Fruit fly (Drosophila melanogaster) whole organism, adult: ENCODE data around the gene PIG-H.

Source experiments
- CG11617 ChIP-seq: fragments of 200-800 bp; sonication (Bioruptor generic); optimal IDR thresholded peaks from 2 replicates; lab custom pipeline; 2017; ENCODE audit warnings: mild to moderate bottlenecking, missing biosample characterization, missing genetic modification reagents, missing genetic modification characterization
- CG12768 ChIP-seq: fragments of 200-800 bp; sonication (Bioruptor generic); optimal IDR thresholded peaks from 2 replicates; lab custom pipeline; 2017; ENCODE audit warnings: missing biosample characterization, missing genetic modification characterization, mild to moderate bottlenecking, moderate library complexity, missing genetic modification reagents
- CG14711 ChIP-seq: fragments of 200-800 bp; sonication (Bioruptor generic); optimal IDR thresholded peaks from 2 replicates; lab custom pipeline; 2018; ENCODE audit warnings: missing biosample characterization, mild to moderate bottlenecking, missing genetic modification characterization, moderate library complexity
- CG1620 ChIP-seq: fragments of 200-800 bp; sonication (Bioruptor generic); optimal IDR thresholded peaks from 2 replicates; lab custom pipeline; 2016; ENCODE audit warnings: missing biosample characterization, missing genetic modification characterization
- CG33017 ChIP-seq: fragments of 200-800 bp; sonication (Bioruptor generic); optimal IDR thresholded peaks from 2 replicates; lab custom pipeline; 2018; ENCODE audit warnings: missing biosample characterization, mild to moderate bottlenecking, missing genetic modification characterization, moderate library complexity
- CG5204 ChIP-seq: fragments of 200-800 bp; sonication (Bioruptor generic); optimal IDR thresholded peaks from 2 replicates; lab custom pipeline; 2016; ENCODE audit warnings: missing biosample characterization, missing genetic modification characterization
- CG7045 ChIP-seq: fragments of 200-800 bp; sonication (Bioruptor generic); optimal IDR thresholded peaks from 2 replicates; lab custom pipeline; 2017; ENCODE audit warnings: missing biosample characterization, mild to moderate bottlenecking, missing genetic modification characterization
- CG7101 ChIP-seq: fragments of 200-800 bp; sonication (Bioruptor generic); optimal IDR thresholded peaks from 2 replicates; lab custom pipeline; 2018; ENCODE audit warnings: missing biosample characterization, mild to moderate bottlenecking, missing genetic modification characterization, moderate library complexity
- Clk ChIP-seq: fragments of 200-800 bp; sonication (Bioruptor generic); optimal IDR thresholded peaks from 2 replicates; lab custom pipeline; 2017; ENCODE audit warnings: missing biosample characterization, missing genetic modification characterization
- Crg-1 ChIP-seq: fragments of 200-800 bp; sonication (Bioruptor generic); optimal IDR thresholded peaks from 2 replicates; lab custom pipeline; 2016; ENCODE audit warnings: missing biosample characterization, missing genetic modification characterization
- Hr96 ChIP-seq: fragments of 200-800 bp; sonication (Bioruptor generic); optimal IDR thresholded peaks from 2 replicates; lab custom pipeline; 2016; ENCODE audit warnings: missing biosample characterization, missing genetic modification characterization
- Mnt ChIP-seq: fragments of 200-800 bp; sonication (Bioruptor generic); optimal IDR thresholded peaks from 2 replicates; lab custom pipeline; 2016; ENCODE audit warnings: missing biosample characterization, mild to moderate bottlenecking, missing genetic modification characterization
- bab1 ChIP-seq: fragments of 200-800 bp; sonication (Bioruptor generic); optimal IDR thresholded peaks from 3 replicates; lab custom pipeline; 2019; ENCODE audit warnings: missing biosample characterization, mild to moderate bottlenecking, missing genetic modification characterization, moderate library complexity
- cic ChIP-seq: fragments of 200-800 bp; sonication (Bioruptor generic); optimal IDR thresholded peaks from 2 replicates; lab custom pipeline; 2017; ENCODE audit warnings: missing biosample characterization, mild to moderate bottlenecking, missing genetic modification characterization, moderate library complexity
- cnc ChIP-seq, 2 experiments: fragments of >200 bp; optimal IDR thresholded peaks; 2 replicates each; lab custom pipeline; 2017
- kay ChIP-seq: fragments of 200-800 bp; sonication (Bioruptor generic); peaks from one replicate; lab custom pipeline; 2016; ENCODE audit warnings: missing biosample characterization, missing genetic modification characterization, borderline replicate concordance
- ovo ChIP-seq: fragments of 200-800 bp; sonication (Bioruptor generic); optimal IDR thresholded peaks from 2 replicates; lab custom pipeline; 2016; ENCODE audit warnings: missing biosample characterization, missing genetic modification characterization
- pad ChIP-seq: fragments of 200-800 bp; sonication (Bioruptor generic); optimal IDR thresholded peaks from 3 replicates; lab custom pipeline; 2017; ENCODE audit warnings: missing biosample characterization, missing genetic modification characterization, mild to moderate bottlenecking, moderate library complexity, missing genetic modification reagents
- tj ChIP-seq: fragments of 200-800 bp; sonication (Bioruptor generic); optimal IDR thresholded peaks from 3 replicates; lab custom pipeline; 2017; ENCODE audit warnings: missing biosample characterization, mild to moderate bottlenecking, missing genetic modification characterization, moderate library complexity
- toe ChIP-seq: fragments of 200-800 bp; sonication (Bioruptor generic); optimal IDR thresholded peaks from 2 replicates; lab custom pipeline; 2016; ENCODE audit warnings: missing biosample characterization, missing genetic modification characterization

Gene PIG-H

dm6 chr3R:8030151-8030899, 30.7 kb downstream of the PIG-H start, which contains the start of the genes CG10903 and CG2747:
CG10903 (plus strand) TSS chr3R:8030411.
CG2747 (minus strand) TSS chr3R:8030790.
- TF ChIP-seq CG7045 (no peak), kay (GFP tag; lab: Kevin White, UChicago) (peak; percentile 95), ovo (GFP tag; lab: Kevin White, UChicago) (peak; percentile 64), CG7101 (tag; lab: Kevin White, UChicago) (no peak), Mnt (GFP tag; lab: Kevin White, UChicago) (peak; percentile 99), CG33017 (tag; lab: Kevin White, UChicago) (no peak), cic (GFP tag; lab: Kevin White, UChicago) (peak; percentile 62), Crg-1 (GFP tag; lab: Kevin White, UChicago) (peak; percentile 22), Clk (no peak), CG1620 (GFP tag; lab: Kevin White, UChicago) (peak; percentile 2), cnc (optimal IDR thresholded peaks at IDR 0.05; lab: Kevin White, UChicago) (no peak), tj (GFP tag; lab: Kevin White, UChicago) (peak; percentile 60), bab1 (GFP tag; lab: Kevin White, UChicago) (peak; percentile 56), pad (peak; percentile 15), Hr96 (GFP tag; lab: Kevin White, UChicago) (no peak), CG5204 (GFP tag; lab: Kevin White, UChicago) (no peak), CG11617 (GFP tag; lab: Kevin White, UChicago) (peak; percentile 65), CG12768 (GFP tag; lab: Kevin White, UChicago) (no peak), toe (GFP tag; lab: Kevin White, UChicago) (peak; percentile 13), CG14711 (tag; lab: Kevin White, UChicago) (peak; percentile 2)

dm6 chr3R:8032923-8033478, 33.4 kb downstream of the PIG-H start, which contains the start of the genes CG11035 and unc-45:
CG11035 (minus strand) TSS chr3R:8033009.
unc-45 (plus strand) TSS chr3R:8033301.
- TF ChIP-seq CG1620 (GFP tag; lab: Kevin White, UChicago), result peak; percentile 14
- TF ChIP-seq CG7045, result peak; percentile 51
- peak; percentile 33 for TF ChIP-seq CG7101 (tag; lab: Kevin White, UChicago)
- TF ChIP-seq kay (GFP tag; lab: Kevin White, UChicago), result peak; percentile 98
- peak; percentile 63 for TF ChIP-seq CG11617 (GFP tag; lab: Kevin White, UChicago)
- peak; percentile 53 for TF ChIP-seq CG14711 (tag; lab: Kevin White, UChicago)
- peak; percentile 18 for TF ChIP-seq pad
- peak; percentile 79 for TF ChIP-seq toe (GFP tag; lab: Kevin White, UChicago)
- no peak for TF ChIP-seq Hr96 (GFP tag; lab: Kevin White, UChicago)
- TF ChIP-seq CG12768 (GFP tag; lab: Kevin White, UChicago), result no peak
- TF ChIP-seq ovo (GFP tag; lab: Kevin White, UChicago), result no peak
- peak; percentile 28 for TF ChIP-seq Crg-1 (GFP tag; lab: Kevin White, UChicago)
- TF ChIP-seq CG5204 (GFP tag; lab: Kevin White, UChicago), result no peak
- peak; percentile 10 for TF ChIP-seq cic (GFP tag; lab: Kevin White, UChicago)
- no peak for TF ChIP-seq cnc (optimal IDR thresholded peaks at IDR 0.05; lab: Kevin White, UChicago)
- TF ChIP-seq tj (GFP tag; lab: Kevin White, UChicago), result peak; percentile 64
- TF ChIP-seq bab1 (GFP tag; lab: Kevin White, UChicago), result peak; percentile 70
- peak; percentile 29 for TF ChIP-seq CG33017 (tag; lab: Kevin White, UChicago)
- TF ChIP-seq Mnt (GFP tag; lab: Kevin White, UChicago), result peak; percentile 62
- no peak for TF ChIP-seq Clk

- TF ChIP-seq CG33017 (tag; lab: Kevin White, UChicago) (no peak), Hr96 (GFP tag; lab: Kevin White, UChicago) (no peak), Clk (no peak), CG5204 (GFP tag; lab: Kevin White, UChicago) (no peak), tj (GFP tag; lab: Kevin White, UChicago) (no peak), CG7101 (tag; lab: Kevin White, UChicago) (no peak), kay (GFP tag; lab: Kevin White, UChicago) (no peak), pad (no peak), CG11617 (GFP tag; lab: Kevin White, UChicago) (no peak), Crg-1 (GFP tag; lab: Kevin White, UChicago) (no peak), toe (GFP tag; lab: Kevin White, UChicago) (no peak), bab1 (GFP tag; lab: Kevin White, UChicago) (no peak), ovo (GFP tag; lab: Kevin White, UChicago) (no peak), CG12768 (GFP tag; lab: Kevin White, UChicago) (no peak), CG14711 (tag; lab: Kevin White, UChicago) (no peak), cic (GFP tag; lab: Kevin White, UChicago) (no peak), CG7045 (no peak), Mnt (GFP tag; lab: Kevin White, UChicago) (no peak)
Observed at dm6 chr3R:8037896-8038295, 38.3 kb downstream of the PIG-H start.

- no peak for TF ChIP-seq tj (GFP tag; lab: Kevin White, UChicago)
- TF ChIP-seq Mnt (GFP tag; lab: Kevin White, UChicago), result no peak
- TF ChIP-seq CG7045, result no peak
- TF ChIP-seq toe (GFP tag; lab: Kevin White, UChicago), result no peak
- TF ChIP-seq cnc (optimal IDR thresholded peaks at IDR 0.05; lab: Kevin White, UChicago), result no peak
- TF ChIP-seq Clk, result no peak
- TF ChIP-seq CG33017 (tag; lab: Kevin White, UChicago), result no peak
Observed at dm6 chr3R:8038927-8039326, 39.3 kb downstream of the PIG-H start.

- TF ChIP-seq pad (no peak), kay (GFP tag; lab: Kevin White, UChicago) (peak; percentile 31), Clk (no peak), CG1620 (GFP tag; lab: Kevin White, UChicago) (no peak), Mnt (GFP tag; lab: Kevin White, UChicago) (no peak)
Observed at dm6 chr3R:8040843-8041242, 41.2 kb downstream of the PIG-H start, which contains the start of gene CG43060. CG43060 (plus strand) TSS chr3R:8041224.
